Worm (Caenorhabditis elegans): ENCODE results near the gene dmsr-7.

ce11 chrV:5450742-5451141 is 45.6 kb downstream of the dmsr-7 start:
- TF ChIP-seq ama-1 (optimal IDR thresholded peaks at IDR 0.05) (no peak), scrt-1 (GFP tag; IDR thresholded peaks at IDR 0.05) (no peak), hmbx-1 (tag; optimal IDR thresholded peaks at IDR 0.05) (no peak), B0310.2 (tag; optimal IDR thresholded peaks at IDR 0.05) (no peak), sea-1 (GFP tag; conservative IDR thresholded peaks at IDR 0.05) (no peak), ceh-13 (GFP tag; optimal IDR thresholded peaks at IDR 0.05) (no peak), tbx-37 (GFP tag; conservative IDR thresholded peaks at IDR 0.05) (no peak)

Data from whole organism, early embryonic.